Worm (Caenorhabditis elegans) whole organism, L1 larva: ENCODE measurements around the gene ZK813.7.

Experiments used
- C04F5.9 ChIP-seq: sonication (generic microtip); optimal IDR thresholded peaks from 2 replicates; lab custom pipeline; 2016; ENCODE audit warnings: missing genetic modification characterization, missing compliant biosample characterization
- C34B4.2 ChIP-seq: sonication (generic microtip); optimal IDR thresholded peaks from 2 replicates; lab custom pipeline; 2017; ENCODE audit warnings: mild to moderate bottlenecking, missing genetic modification characterization, missing compliant biosample characterization
- F16B12.6 ChIP-seq: fragments of 150-350 bp; optimal IDR thresholded peaks from 2 replicates; lab custom pipeline; 2014; ENCODE audit warnings: missing biosample characterization, missing genetic modification characterization
- alr-1 ChIP-seq: fragments of 200-800 bp; sonication (Bioruptor generic); optimal IDR thresholded peaks from 2 replicates; lab custom pipeline; 2018; ENCODE audit warnings: borderline replicate concordance, mild to moderate bottlenecking, missing genetic modification characterization, missing compliant biosample characterization
- aly-2 ChIP-seq: fragments of 150-350 bp; optimal IDR thresholded peaks from 2 replicates; lab custom pipeline; 2014; ENCODE audit warnings: missing biosample characterization, missing genetic modification characterization
- blmp-1 ChIP-seq: fragments of 150-350 bp; optimal IDR thresholded peaks from 2 replicates; lab custom pipeline; 2014; ENCODE audit warnings: missing biosample characterization, missing genetic modification characterization
- ceh-63 ChIP-seq: fragments of 200-800 bp; sonication (Bioruptor generic); optimal IDR thresholded peaks from 2 replicates; lab custom pipeline; 2018; ENCODE audit warnings: mild to moderate bottlenecking, missing genetic modification characterization, missing compliant biosample characterization
- ceh-8 ChIP-seq: fragments of 200-800 bp; sonication (Bioruptor generic); optimal IDR thresholded peaks from 2 replicates; lab custom pipeline; 2018; ENCODE audit warnings: mild to moderate bottlenecking, missing genetic modification characterization, moderate library complexity, missing compliant biosample characterization
- ceh-82 ChIP-seq, 3 experiments: fragments of 150-350 bp in 1 of 3; sonication (generic microtip) in 2 of 3; optimal IDR thresholded peaks; 2 replicates each; lab custom pipeline; 2014 to 2017; ENCODE audit warnings: missing biosample characterization in 3 of 3, missing genetic modification characterization in 3 of 3
- ceh-90 ChIP-seq: sonication (generic microtip); optimal IDR thresholded peaks from 2 replicates; lab custom pipeline; 2016; ENCODE audit warnings: missing genetic modification characterization, missing compliant biosample characterization
- dpl-1 ChIP-seq, 3 experiments: fragments of 150-350 bp in 2 of 3; sonication (generic microtip) in 1 of 3; optimal IDR thresholded peaks; 2 replicates each; lab custom pipeline; 2014 to 2017; ENCODE audit warnings: missing biosample characterization in 3 of 3, missing genetic modification characterization in 3 of 3, missing genetic modification reagents in 3 of 3
- dsc-1 ChIP-seq: sonication (generic microtip); optimal IDR thresholded peaks from 2 replicates; lab custom pipeline; 2016; ENCODE audit warnings: mild to moderate bottlenecking, missing genetic modification characterization, missing compliant biosample characterization
- efl-1 ChIP-seq, 4 experiments: fragments of 150-350 bp; optimal IDR thresholded peaks in 3 of 4; peaks in 1 of 4; 1 replicate in 1 of 4; 2 replicates in 3 of 4; lab custom pipeline; 2014; ENCODE audit warnings: missing biosample characterization in 2 of 4, missing genetic modification characterization in 2 of 4, missing genetic modification reagents in 2 of 4
- efl-3 ChIP-seq: fragments of 200-800 bp; sonication (Bioruptor generic); optimal IDR thresholded peaks from 2 replicates; lab custom pipeline; 2018; ENCODE audit warnings: mild to moderate bottlenecking, missing genetic modification characterization, missing compliant biosample characterization
- egl-27 ChIP-seq, 2 experiments: fragments of 150-350 bp in 1 of 2; sonication (generic microtip); optimal IDR thresholded peaks; 3 replicates each; lab custom pipeline; 2017 to 2018; ENCODE audit warnings: missing biosample characterization in 2 of 2, missing genetic modification characterization in 2 of 2, missing genetic modification reagents in 2 of 2
- elt-2 ChIP-seq: sonication (generic microtip); optimal IDR thresholded peaks from 2 replicates; lab custom pipeline; 2016; ENCODE audit warnings: missing genetic modification characterization, mild to moderate bottlenecking, inconsistent platforms, missing compliant biosample characterization, missing genetic modification reagents
- elt-3 ChIP-seq, 6 experiments: fragments of 150-350 bp in 1 of 6; sonication (generic microtip); optimal IDR thresholded peaks; 2 replicates each; lab custom pipeline; 2017 to 2018; ENCODE audit warnings: missing biosample characterization in 6 of 6, missing genetic modification characterization in 6 of 6, inconsistent platforms in 1 of 6
- fos-1 ChIP-seq: fragments of 150-350 bp; optimal IDR thresholded peaks from 2 replicates; lab custom pipeline; 2014; ENCODE audit warnings: missing biosample characterization, missing genetic modification characterization
- grh-1 ChIP-seq: fragments of 200-800 bp; sonication (Bioruptor generic); IDR thresholded peaks from 2 replicates; pipeline ENCODE4 v1.3.6; 2022; ENCODE audit warnings: missing genetic modification reagents, missing genetic modification characterization, missing compliant biosample characterization
- lin-14 ChIP-seq: fragments of 200-800 bp; sonication (Bioruptor generic); optimal IDR thresholded peaks from 2 replicates; lab custom pipeline; 2018; ENCODE audit warnings: mild to moderate bottlenecking, missing genetic modification characterization, moderate library complexity, missing compliant biosample characterization
- lin-15B ChIP-seq: fragments of 150-350 bp; sonication (generic microtip); optimal IDR thresholded peaks from 3 replicates; lab custom pipeline; 2014; ENCODE audit warnings: missing biosample characterization, missing genetic modification characterization
- lin-39 ChIP-seq: fragments of 150-350 bp; optimal IDR thresholded peaks from 2 replicates; lab custom pipeline; 2014; ENCODE audit warnings: missing biosample characterization, missing genetic modification reagents, missing genetic modification characterization
- mef-2 ChIP-seq: fragments of 150-350 bp; optimal IDR thresholded peaks from 2 replicates; lab custom pipeline; 2014; ENCODE audit warnings: missing biosample characterization, missing genetic modification characterization
- mep-1 ChIP-seq: fragments of 150-350 bp; optimal IDR thresholded peaks from 2 replicates; lab custom pipeline; 2014; ENCODE audit warnings: missing biosample characterization, missing genetic modification characterization
- nhr-12 ChIP-seq: sonication (generic microtip); optimal IDR thresholded peaks from 2 replicates; lab custom pipeline; 2017; ENCODE audit warnings: missing biosample characterization, missing genetic modification characterization
- nhr-47 ChIP-seq: sonication (generic microtip); optimal IDR thresholded peaks from 2 replicates; lab custom pipeline; 2016; ENCODE audit warnings: mild to moderate bottlenecking, missing genetic modification characterization, moderate library complexity, missing compliant biosample characterization
- nhr-77 ChIP-seq: fragments of 150-350 bp; optimal IDR thresholded peaks from 2 replicates; lab custom pipeline; 2014; ENCODE audit warnings: missing biosample characterization, missing genetic modification characterization
- nhr-85 ChIP-seq: sonication (generic microtip); peaks from one replicate; lab custom pipeline; 2016; ENCODE audit warnings: missing genetic modification characterization, inconsistent platforms, missing compliant biosample characterization
- nhr-90 ChIP-seq: sonication (generic microtip); optimal IDR thresholded peaks from 2 replicates; lab custom pipeline; 2016; ENCODE audit warnings: mild to moderate bottlenecking, missing genetic modification characterization, missing compliant biosample characterization; ENCODE audit not compliant: poor library complexity
- pag-3 ChIP-seq: sonication (generic microtip); optimal IDR thresholded peaks from 2 replicates; lab custom pipeline; 2017; ENCODE audit warnings: missing genetic modification characterization, mild to moderate bottlenecking, missing compliant biosample characterization, antibody characterized with exemption, borderline replicate concordance; ENCODE audit not compliant: insufficient read depth
- pax-3 ChIP-seq: fragments of 200-800 bp; sonication (Bioruptor generic); optimal IDR thresholded peaks from 2 replicates; lab custom pipeline; 2018; ENCODE audit warnings: mild to moderate bottlenecking, missing genetic modification characterization, moderate library complexity, missing compliant biosample characterization
- pqm-1 ChIP-seq: sonication (generic microtip); optimal IDR thresholded peaks from 3 replicates; lab custom pipeline; 2017; ENCODE audit warnings: missing biosample characterization, missing genetic modification characterization
- rnt-1 ChIP-seq: sonication (generic microtip); optimal IDR thresholded peaks from 2 replicates; lab custom pipeline; 2016; ENCODE audit warnings: mild to moderate bottlenecking, missing genetic modification characterization, moderate library complexity, missing compliant biosample characterization
- skn-1 ChIP-seq: fragments of 150-350 bp; optimal IDR thresholded peaks from 2 replicates; lab custom pipeline; 2014; ENCODE audit warnings: missing biosample characterization, missing genetic modification characterization
- snpc-4 ChIP-seq: fragments of 150-350 bp; optimal IDR thresholded peaks from 2 replicates; lab custom pipeline; 2014; ENCODE audit warnings: missing biosample characterization, missing genetic modification characterization
- snu-23 ChIP-seq: sonication (generic microtip); optimal IDR thresholded peaks from 2 replicates; lab custom pipeline; 2016; ENCODE audit warnings: missing genetic modification characterization, missing compliant biosample characterization
- sptf-1 ChIP-seq: fragments of 150-350 bp; optimal IDR thresholded peaks from 2 replicates; lab custom pipeline; 2014; ENCODE audit warnings: missing biosample characterization, missing genetic modification characterization
- sup-37 ChIP-seq: fragments of 200-800 bp; sonication (Bioruptor generic); optimal IDR thresholded peaks from 2 replicates; lab custom pipeline; 2018; ENCODE audit warnings: mild to moderate bottlenecking, missing genetic modification characterization, missing compliant biosample characterization
- tlp-1 ChIP-seq: fragments of 150-350 bp; optimal IDR thresholded peaks from 2 replicates; lab custom pipeline; 2014; ENCODE audit warnings: missing biosample characterization, missing genetic modification characterization
- unc-30 ChIP-seq: sonication (generic microtip); optimal IDR thresholded peaks from 2 replicates; lab custom pipeline; 2017; ENCODE audit warnings: missing biosample characterization, missing genetic modification characterization
- unc-86 ChIP-seq: sonication (generic microtip); optimal IDR thresholded peaks from 2 replicates; lab custom pipeline; 2016; ENCODE audit warnings: missing genetic modification characterization, missing compliant biosample characterization
- zag-1 ChIP-seq: fragments of 150-350 bp; optimal IDR thresholded peaks from 2 replicates; lab custom pipeline; 2014; ENCODE audit warnings: missing biosample characterization, missing genetic modification characterization
- zip-4 ChIP-seq: fragments of 200-800 bp; sonication (Bioruptor generic); optimal IDR thresholded peaks from 2 replicates; lab custom pipeline; 2018; ENCODE audit warnings: mild to moderate bottlenecking, missing genetic modification characterization, moderate library complexity, missing compliant biosample characterization

Gene ZK813.7

ce11 chrX:3403195-3403594 lies 41.4 kb upstream of the ZK813.7 start, which contains the start of gene vit-5:
Gene vit-5, plus strand, starts transcription at chrX:3403471.
- no peak for TF ChIP-seq dsc-1 (tag; lab: Kevin White, UChicago)
- TF ChIP-seq fos-1 (tag; lab: Kevin White, UChicago): no peak
- TF ChIP-seq zip-4: no peak
- TF ChIP-seq sup-37 (GFP tag; lab: Kevin White, UChicago): no peak
- TF ChIP-seq zag-1 (tag; lab: Kevin White, UChicago): no peak
- TF ChIP-seq alr-1 (tag; lab: Kevin White, UChicago): no peak
- no peak for TF ChIP-seq nhr-77 (tag; lab: Kevin White, UChicago)
- no peak for TF ChIP-seq aly-2
- no peak for TF ChIP-seq lin-14
- no peak for TF ChIP-seq snu-23 (GFP tag; lab: Kevin White, UChicago)
- no peak for TF ChIP-seq unc-30 (tag; lab: Kevin White, UChicago)
- TF ChIP-seq sptf-1 (tag; lab: Kevin White, UChicago): no peak

- TF ChIP-seq ceh-82 (tag; optimal IDR thresholded peaks at IDR 0.05; lab: Kevin White, UChicago) (no peak), dpl-1 (GFP tag; optimal IDR thresholded peaks at IDR 0.05; lab: Kevin White, UChicago) (no peak), aly-2 (no peak), ceh-8 (GFP tag; lab: Kevin White, UChicago) (no peak), sptf-1 (tag; lab: Kevin White, UChicago) (no peak), rnt-1 (tag; lab: Kevin White, UChicago) (no peak), nhr-77 (tag; lab: Kevin White, UChicago) (no peak), sup-37 (GFP tag; lab: Kevin White, UChicago) (no peak), pag-3 (tag; lab: Kevin White, UChicago) (no peak), ceh-63 (GFP tag; lab: Kevin White, UChicago) (no peak), ceh-90 (tag; lab: Kevin White, UChicago) (no peak), efl-1 (optimal IDR thresholded peaks at IDR 0.05; lab: Kevin White, UChicago) (no peak), efl-1 (GFP tag; optimal IDR thresholded peaks at IDR 0.05 in 1 of 2; lab: Kevin White, UChicago) (no peak), unc-86 (tag; lab: Kevin White, UChicago) (no peak)
Measured at ce11 chrX:3408717-3409303, 35.8 kb upstream of the ZK813.7 start.

DNA sequence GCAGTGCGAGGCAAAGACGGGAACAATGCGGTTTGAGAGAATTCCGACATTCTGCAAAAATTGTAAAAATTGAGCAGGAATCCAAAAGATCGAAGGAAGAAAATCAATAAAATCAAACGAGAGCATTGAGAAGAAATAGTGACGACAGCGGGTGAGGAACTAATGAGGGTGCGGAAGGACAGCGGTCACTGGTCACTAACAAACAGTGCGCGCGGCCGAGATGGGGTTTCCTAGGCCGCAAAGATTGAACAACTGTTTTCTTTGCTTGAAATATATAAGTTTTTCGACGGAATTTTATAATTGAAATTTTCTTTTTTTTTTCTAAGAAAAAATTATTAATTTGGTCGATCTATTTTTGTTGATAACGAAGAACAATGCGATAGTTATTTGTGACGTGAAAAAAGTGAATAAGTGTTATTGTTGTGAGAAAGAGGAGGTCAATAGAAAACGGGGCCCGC lies 33.0 kb upstream of the ZK813.7 start, which contains the start of gene unc-78:
unc-78 (minus strand) TSS at position 51 of the 458 bp plus-strand sequence.
- no peak for TF ChIP-seq C04F5.9
- TF ChIP-seq tlp-1 (tag; lab: Kevin White, UChicago): no peak
- TF ChIP-seq elt-2 (tag; lab: Kevin White, UChicago): no peak
- TF ChIP-seq dpl-1 (GFP tag; optimal IDR thresholded peaks at IDR 0.05; lab: Kevin White, UChicago): no peak
- TF ChIP-seq lin-14: peak; percentile 53
- TF ChIP-seq elt-3 (tag; optimal IDR thresholded peaks at IDR 0.05; lab: Kevin White, UChicago): no peak
- TF ChIP-seq nhr-47 (tag; lab: Kevin White, UChicago): no peak
- TF ChIP-seq rnt-1 (tag; lab: Kevin White, UChicago): peak; percentile 38
- no peak for TF ChIP-seq nhr-12 (tag; lab: Kevin White, UChicago)
- TF ChIP-seq efl-1 (optimal IDR thresholded peaks at IDR 0.05; lab: Kevin White, UChicago): no peak
- peak in 1 of 2 experiments; percentile 66 for TF ChIP-seq efl-1 (GFP tag; optimal IDR thresholded peaks at IDR 0.05 in 1 of 2; lab: Kevin White, UChicago)
- no peak for TF ChIP-seq F16B12.6 (tag; lab: Kevin White, UChicago)
- TF ChIP-seq zag-1 (tag; lab: Kevin White, UChicago): no peak
- no peak for TF ChIP-seq mep-1
- no peak for TF ChIP-seq dsc-1 (tag; lab: Kevin White, UChicago)
- TF ChIP-seq pax-3: no peak
- no peak for TF ChIP-seq pqm-1 (tag; lab: Kevin White, UChicago)

ce11 chrX:3414660-3415144 lies 29.9 kb upstream of the ZK813.7 start, which contains the start of gene dhs-27:
Gene dhs-27, minus strand, starts transcription at chrX:3414710.
- TF ChIP-seq lin-39 (tag; lab: Kevin White, UChicago) (no peak), lin-15B (tag; lab: Kevin White, UChicago) (no peak), efl-3 (GFP tag; lab: Kevin White, UChicago) (no peak), skn-1 (tag; lab: Kevin White, UChicago) (no peak), snu-23 (GFP tag; lab: Kevin White, UChicago) (peak; percentile 21), C34B4.2 (no peak), ceh-90 (tag; lab: Kevin White, UChicago) (no peak), mef-2 (no peak), nhr-90 (tag; lab: Kevin White, UChicago) (peak; percentile 6), nhr-85 (tag; lab: Kevin White, UChicago) (peak; percentile 85), egl-27 (tag; optimal IDR thresholded peaks at IDR 0.05; lab: Kevin White, UChicago) (no peak), elt-3 (tag; optimal IDR thresholded peaks at IDR 0.05; lab: Kevin White, UChicago) (peak in 1 of 6 experiments; percentile 18), mep-1 (peak; percentile 17), lin-14 (peak; percentile 89), grh-1 (0 out of 2 replicates have a peak, but pooled peaks have one; percentile 34), snpc-4 (tag; lab: Kevin White, UChicago) (no peak), blmp-1 (tag; lab: Kevin White, UChicago) (peak; percentile 68)
